Worm (Caenorhabditis elegans) whole organism, dauer: ENCODE measurements around the gene cyp-13A5.

Source experiments
- unc-62 ChIP-seq: sonication (generic microtip); optimal IDR thresholded peaks from 2 replicates; lab custom pipeline; 2017; ENCODE audit warnings: missing biosample characterization, missing genetic modification reagents, missing genetic modification characterization

Gene cyp-13A5

ce11 chrII:9802642-9803041 is 2.5 kb upstream of the cyp-13A5 start, which contains the start of gene cyp-13A6:
TSS of gene cyp-13A6 (minus strand) at chrII:9802821.
- no peak for TF ChIP-seq unc-62 (GFP tag; lab: Kevin White, UChicago)

ce11 chrII:9797664-9798063 is 2.5 kb downstream of the cyp-13A5 start, which contains the start of gene cyp-13A4:
TSS of gene cyp-13A4 (minus strand) at chrII:9797740.
- TF ChIP-seq unc-62 (GFP tag; lab: Kevin White, UChicago) = no peak

- no peak for TF ChIP-seq unc-62 (GFP tag; lab: Kevin White, UChicago)
Measured at ce11 chrII:9793197-9793596, 7.0 kb downstream of the cyp-13A5 start, which contains the start of gene cyp-13A3. TSS of gene cyp-13A3 (minus strand) at chrII:9793297.

- TF ChIP-seq unc-62 (GFP tag; lab: Kevin White, UChicago) = no peak
Measured at ce11 chrII:9791185-9791584, 9.0 kb downstream of the cyp-13A5 start.

DNA sequence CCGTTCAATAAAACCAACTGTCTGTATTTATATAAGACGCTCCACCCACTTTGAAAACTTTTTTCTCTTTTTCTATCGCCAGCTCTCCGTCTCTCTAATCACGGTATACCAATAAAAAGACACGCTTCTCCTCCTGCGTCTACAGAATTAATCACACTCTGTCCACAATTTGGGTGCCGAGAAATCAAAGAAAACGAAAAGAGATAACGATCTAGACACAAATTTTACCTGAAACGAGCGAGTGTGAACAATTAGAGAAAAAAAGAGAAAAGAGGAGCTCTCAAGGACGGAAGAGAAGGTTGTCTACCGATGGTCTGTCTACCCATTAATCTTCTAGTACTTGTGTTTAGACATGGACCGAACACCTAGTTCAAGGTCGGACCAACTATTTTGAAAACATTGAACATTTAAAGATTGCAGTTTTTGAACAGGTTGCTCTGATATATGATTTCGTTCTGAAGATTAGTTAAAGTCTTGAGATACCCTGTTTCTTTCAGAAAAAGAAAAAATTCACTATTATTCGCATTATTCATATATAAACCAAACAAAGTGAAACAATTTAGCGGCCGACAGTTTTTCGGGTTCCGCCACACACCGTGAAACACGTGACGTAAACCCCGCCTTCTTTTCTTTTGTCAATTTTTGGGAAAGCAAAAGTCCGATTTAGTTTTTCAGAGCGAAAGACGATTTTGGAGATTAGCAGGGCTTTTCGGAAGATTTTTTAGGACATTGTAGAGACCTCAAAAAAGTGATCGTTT is 12.6 kb downstream of the cyp-13A5 start, which contains the start of gene cyp-13A2:
cyp-13A2 (minus strand) TSS at position 235 of the 758 bp plus-strand sequence.
- no peak for TF ChIP-seq unc-62 (GFP tag; lab: Kevin White, UChicago)

ce11 chrII:9786215-9786614 is 13.9 kb downstream of the cyp-13A5 start:
- TF ChIP-seq unc-62 (GFP tag; lab: Kevin White, UChicago) = no peak

DNA sequence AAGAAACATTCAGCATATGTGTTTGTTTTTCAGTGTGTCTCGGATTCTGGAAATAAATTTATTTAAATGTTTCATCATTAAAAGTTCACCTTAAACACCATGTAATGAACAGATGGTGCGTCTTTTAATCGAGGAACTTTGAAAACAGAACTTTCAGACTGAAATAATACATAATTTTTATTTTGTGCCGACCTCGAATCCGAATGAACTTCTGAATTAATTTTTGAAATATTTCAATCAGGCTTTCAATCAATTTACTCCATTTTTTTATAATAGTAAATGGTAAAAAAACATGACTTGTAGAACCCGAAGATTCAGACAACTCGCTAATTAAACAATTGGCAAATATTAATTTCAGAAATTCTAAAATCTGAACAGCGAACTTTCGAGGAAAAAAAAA is 17.8 kb downstream of the cyp-13A5 start, which contains the start of gene T10B9.14:
T10B9.14 (minus strand) TSS at position 101 of the 400 bp plus-strand sequence.
- TF ChIP-seq unc-62 (GFP tag; lab: Kevin White, UChicago) = no peak

- TF ChIP-seq unc-62 (GFP tag; lab: Kevin White, UChicago) = no peak
Measured at ce11 chrII:9781842-9782241, 18.3 kb downstream of the cyp-13A5 start, which contains the start of gene cyp-13A1. TSS of gene cyp-13A1 (minus strand) at chrII:9781997.

- no peak for TF ChIP-seq unc-62 (GFP tag; lab: Kevin White, UChicago)
Measured at ce11 chrII:9778495-9778894, 21.7 kb downstream of the cyp-13A5 start.

DNA sequence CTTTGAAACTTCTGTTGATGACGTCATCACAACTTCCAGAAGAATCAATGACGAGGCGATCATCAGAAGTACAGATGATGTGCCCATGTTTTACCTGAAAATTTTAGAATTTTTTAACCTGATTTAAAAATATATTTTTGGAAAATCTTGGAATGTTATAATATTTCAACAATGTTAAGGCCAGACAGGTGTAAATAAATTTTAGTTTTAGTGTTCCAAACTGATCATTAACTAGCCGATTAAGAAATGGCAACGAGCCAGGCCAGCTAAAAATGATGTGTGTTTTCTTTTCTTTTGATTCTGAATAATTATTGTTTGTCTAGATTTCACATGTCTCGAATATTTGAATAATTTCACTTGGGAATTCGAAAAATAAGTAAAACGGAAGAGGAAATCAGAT is 24.4 kb downstream of the cyp-13A5 start, which contains the start of gene T10B9.9:
T10B9.9 (minus strand) TSS at position 101 of the 400 bp plus-strand sequence.
- no peak for TF ChIP-seq unc-62 (GFP tag; lab: Kevin White, UChicago)

- no peak for TF ChIP-seq unc-62 (GFP tag; lab: Kevin White, UChicago)
Measured at ce11 chrII:9774653-9775052, 25.5 kb downstream of the cyp-13A5 start.

ce11 chrII:9773892-9774581 is 26.1 kb downstream of the cyp-13A5 start, which contains the start of gene ZK1321.4:
TSS of gene ZK1321.4 (minus strand) at chrII:9773942.
- TF ChIP-seq unc-62 (GFP tag; lab: Kevin White, UChicago) = no peak

DNA sequence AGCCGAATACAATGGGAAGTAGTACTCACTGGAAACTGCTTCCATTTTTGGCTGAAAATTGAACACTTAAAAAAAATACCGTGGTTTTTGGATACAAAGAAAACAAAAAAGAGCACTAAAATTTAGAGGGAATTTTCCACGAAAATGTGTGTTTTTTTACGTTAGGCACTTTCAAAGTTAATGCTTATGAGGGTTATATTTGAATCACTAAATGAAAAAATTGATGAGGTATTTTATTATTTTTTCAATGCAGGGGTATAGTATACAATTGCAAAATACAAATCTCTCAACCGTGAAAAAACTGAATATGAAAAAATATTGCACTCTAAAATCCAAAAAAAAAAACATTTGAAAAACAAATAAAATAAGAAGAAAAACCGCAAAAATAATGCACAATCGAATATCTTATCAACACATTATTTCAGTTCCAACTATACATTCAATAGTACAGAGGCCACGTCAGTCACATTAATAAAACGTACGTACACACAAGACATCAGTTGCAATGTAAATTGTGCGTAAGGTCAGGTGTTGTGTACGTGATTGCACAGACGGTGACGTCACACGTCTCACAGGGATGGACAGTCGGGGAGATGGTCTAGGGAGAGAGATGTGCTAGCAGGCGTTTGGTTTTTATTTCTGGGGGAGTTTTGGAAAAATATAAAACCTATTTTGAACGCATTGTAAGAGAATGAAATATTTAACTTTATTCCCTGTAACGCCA is 30.2 kb downstream of the cyp-13A5 start, which contains the start of gene aqp-10:
aqp-10 (minus strand) TSS at position 51 of the 724 bp plus-strand sequence.
- TF ChIP-seq unc-62 (GFP tag; lab: Kevin White, UChicago) = no peak

- no peak for TF ChIP-seq unc-62 (GFP tag; lab: Kevin White, UChicago)
Measured at ce11 chrII:9764696-9765095, 35.5 kb downstream of the cyp-13A5 start.

- TF ChIP-seq unc-62 (GFP tag; lab: Kevin White, UChicago) = no peak
Measured at ce11 chrII:9759382-9759781, 40.8 kb downstream of the cyp-13A5 start.
